Worm (Caenorhabditis elegans) whole organism, L4 larva: ENCODE measurements around the gene Y79H2A.4.

Source experiments
- F44E2.7 ChIP-seq: fragments of 200-800 bp; sonication (Bioruptor generic); IDR thresholded peaks from 2 replicates; pipeline ENCODE4 v2.1.2; 2022; ENCODE audit warnings: missing genetic modification characterization, missing compliant biosample characterization
- F49E8.2 ChIP-seq: sonication (generic microtip); optimal IDR thresholded peaks from 2 replicates; lab custom pipeline; 2016; ENCODE audit warnings: missing compliant biosample characterization, mild to moderate bottlenecking, missing genetic modification characterization, borderline replicate concordance
- T20F7.1 ChIP-seq: fragments of 200-800 bp; sonication (Bioruptor generic); optimal IDR thresholded peaks from 2 replicates; lab custom pipeline; 2018; ENCODE audit warnings: mild to moderate bottlenecking, missing genetic modification characterization, missing compliant biosample characterization
- Y105C5A.15 ChIP-seq: fragments of 200-800 bp; sonication (Bioruptor generic); IDR thresholded peaks from 2 replicates; pipeline ENCODE4 v1.3.6; 2022; ENCODE audit warnings: missing genetic modification characterization, missing compliant biosample characterization
- aha-1 ChIP-seq: fragments of 150-350 bp; peaks from one replicate; lab custom pipeline; 2014; ENCODE audit warnings: missing biosample characterization, missing genetic modification characterization
- ama-1 ChIP-seq: fragments of 150-350 bp; optimal IDR thresholded peaks from 2 replicates; lab custom pipeline; 2014; ENCODE audit warnings: inconsistent platforms, mixed read lengths
- arid-1 ChIP-seq: fragments of 200-800 bp; sonication (Bioruptor generic); conservative IDR thresholded peaks from 2 replicates; pipeline ENCODE4 v1.3.6; 2022; ENCODE audit warnings: missing genetic modification reagents, missing genetic modification characterization, missing compliant biosample characterization
- attf-4 ChIP-seq: sonication (generic microtip); optimal IDR thresholded peaks from 3 replicates; lab custom pipeline; 2017; ENCODE audit warnings: missing biosample characterization, missing genetic modification characterization
- ceh-28 ChIP-seq: fragments of 150-350 bp; optimal IDR thresholded peaks from 2 replicates; lab custom pipeline; 2014; ENCODE audit warnings: missing biosample characterization, missing genetic modification reagents, missing genetic modification characterization
- ceh-32 ChIP-seq: sonication (generic microtip); optimal IDR thresholded peaks from 2 replicates; lab custom pipeline; 2016; ENCODE audit warnings: mild to moderate bottlenecking, missing genetic modification characterization, missing compliant biosample characterization; ENCODE audit not compliant: poor library complexity
- ceh-44 ChIP-seq: fragments of 200-800 bp; sonication (Bioruptor generic); IDR thresholded peaks from 2 replicates; pipeline ENCODE4 v1.3.6; 2022; ENCODE audit warnings: missing genetic modification reagents, missing genetic modification characterization, missing compliant biosample characterization
- ceh-62 ChIP-seq: sonication (generic microtip); optimal IDR thresholded peaks from 2 replicates; lab custom pipeline; 2017; ENCODE audit warnings: missing biosample characterization, missing genetic modification characterization
- ceh-82 ChIP-seq: sonication (generic microtip); optimal IDR thresholded peaks from 2 replicates; lab custom pipeline; 2017; ENCODE audit warnings: missing biosample characterization, missing genetic modification characterization
- ces-1 ChIP-seq: fragments of 150-350 bp; sonication (generic microtip); optimal IDR thresholded peaks from 4 replicates; lab custom pipeline; 2014; ENCODE audit warnings: missing biosample characterization, missing genetic modification reagents, missing genetic modification characterization
- cey-2 ChIP-seq: sonication (generic microtip); optimal IDR thresholded peaks from 3 replicates; lab custom pipeline; 2017; ENCODE audit warnings: missing genetic modification characterization, mild to moderate bottlenecking, missing compliant biosample characterization, antibody characterized with exemption, borderline replicate concordance; ENCODE audit not compliant: insufficient read depth
- daf-19 ChIP-seq: fragments of 200-800 bp; sonication (Bioruptor generic); conservative IDR thresholded peaks from 2 replicates; pipeline ENCODE4 v1.3.6; 2022; ENCODE audit warnings: missing genetic modification characterization, missing compliant biosample characterization
- daf-8 ChIP-seq: fragments of 200-800 bp; sonication (Bioruptor generic); IDR thresholded peaks from 2 replicates; pipeline ENCODE4 v1.3.6; 2022; ENCODE audit warnings: missing genetic modification characterization, missing compliant biosample characterization
- dmd-8 ChIP-seq: fragments of 200-800 bp; sonication (Bioruptor generic); IDR thresholded peaks from 2 replicates; pipeline ENCODE4 v1.3.6; 2022; ENCODE audit warnings: missing genetic modification characterization, missing compliant biosample characterization
- dpl-1 ChIP-seq: fragments of 150-350 bp; optimal IDR thresholded peaks from 2 replicates; lab custom pipeline; 2014; ENCODE audit warnings: missing biosample characterization, missing genetic modification reagents, missing genetic modification characterization
- egl-43 ChIP-seq: fragments of 200-800 bp; sonication (Bioruptor generic); IDR thresholded peaks from 2 replicates; pipeline ENCODE4 v1.3.6; 2022; ENCODE audit warnings: missing genetic modification reagents, missing genetic modification characterization, missing compliant biosample characterization
- fos-1 ChIP-seq: fragments of 150-350 bp; optimal IDR thresholded peaks from 2 replicates; lab custom pipeline; 2014; ENCODE audit warnings: missing biosample characterization, missing genetic modification characterization
- gei-8 ChIP-seq: fragments of 200-800 bp; sonication (Bioruptor generic); optimal IDR thresholded peaks from 2 replicates; lab custom pipeline; 2018; ENCODE audit warnings: mild to moderate bottlenecking, missing genetic modification characterization, missing compliant biosample characterization
- hlh-11 ChIP-seq: fragments of 200-800 bp; sonication (Bioruptor generic); optimal IDR thresholded peaks from 2 replicates; lab custom pipeline; 2018; ENCODE audit warnings: mild to moderate bottlenecking, missing genetic modification characterization, missing compliant biosample characterization
- hlh-30 ChIP-seq: sonication (generic microtip); optimal IDR thresholded peaks from 2 replicates; lab custom pipeline; 2017; ENCODE audit warnings: antibody characterized with exemption, mild to moderate bottlenecking, missing genetic modification characterization, missing compliant biosample characterization; ENCODE audit not compliant: insufficient read depth
- lim-7 ChIP-seq: fragments of 200-800 bp; sonication (Bioruptor generic); IDR thresholded peaks from 2 replicates; pipeline ENCODE4 v1.3.6; 2022; ENCODE audit warnings: missing genetic modification characterization, missing compliant biosample characterization
- lin-1 ChIP-seq: fragments of 200-800 bp; sonication (Bioruptor generic); IDR thresholded peaks from 2 replicates; pipeline ENCODE4 v1.3.6; 2022; ENCODE audit warnings: missing genetic modification reagents, missing genetic modification characterization, missing compliant biosample characterization
- lin-13 ChIP-seq: fragments of 150-350 bp; optimal IDR thresholded peaks from 2 replicates; lab custom pipeline; 2014; ENCODE audit warnings: missing biosample characterization, missing genetic modification reagents, missing genetic modification characterization
- lin-38 ChIP-seq: fragments of 200-800 bp; sonication (Bioruptor generic); IDR thresholded peaks from 2 replicates; pipeline ENCODE4 v1.3.6; 2022; ENCODE audit warnings: missing genetic modification reagents, missing genetic modification characterization, missing compliant biosample characterization
- lin-39 ChIP-seq: fragments of 150-350 bp; optimal IDR thresholded peaks from 2 replicates; lab custom pipeline; 2014; ENCODE audit warnings: missing biosample characterization, missing genetic modification reagents, missing genetic modification characterization
- lsy-2 ChIP-seq, 2 experiments: fragments of 150-350 bp in 1 of 2; sonication (generic microtip) in 1 of 2; optimal IDR thresholded peaks; 2 replicates each; lab custom pipeline; 2014 to 2017; ENCODE audit warnings: missing biosample characterization in 2 of 2, missing genetic modification characterization in 2 of 2
- madf-9 ChIP-seq: fragments of 200-800 bp; sonication (Bioruptor generic); conservative IDR thresholded peaks from 2 replicates; pipeline ENCODE4 v1.3.6; 2022; ENCODE audit warnings: missing genetic modification reagents, missing genetic modification characterization, missing compliant biosample characterization
- nhr-102 ChIP-seq: sonication (generic microtip); optimal IDR thresholded peaks from 2 replicates; lab custom pipeline; 2016; ENCODE audit warnings: mild to moderate bottlenecking, missing genetic modification characterization, moderate library complexity, missing compliant biosample characterization
- nhr-11 ChIP-seq: fragments of 150-350 bp; optimal IDR thresholded peaks from 2 replicates; lab custom pipeline; 2014; ENCODE audit warnings: missing biosample characterization, missing genetic modification characterization
- nhr-25 ChIP-seq: sonication (generic microtip); optimal IDR thresholded peaks from 2 replicates; lab custom pipeline; 2017; ENCODE audit warnings: missing genetic modification characterization, mild to moderate bottlenecking, missing compliant biosample characterization, antibody characterized with exemption, moderate library complexity, borderline replicate concordance; ENCODE audit not compliant: insufficient read depth
- nhr-41 ChIP-seq: fragments of 200-800 bp; sonication (Bioruptor generic); IDR thresholded peaks from 2 replicates; pipeline ENCODE4 v1.3.6; 2022; ENCODE audit warnings: missing genetic modification reagents, missing genetic modification characterization, missing compliant biosample characterization
- nhr-77 ChIP-seq: fragments of 150-350 bp; optimal IDR thresholded peaks from 2 replicates; lab custom pipeline; 2014; ENCODE audit warnings: missing biosample characterization, missing genetic modification characterization
- pqm-1 ChIP-seq: sonication (generic microtip); optimal IDR thresholded peaks from 2 replicates; lab custom pipeline; 2017; ENCODE audit warnings: missing biosample characterization, missing genetic modification characterization
- sdz-12 ChIP-seq: fragments of 200-800 bp; sonication (Bioruptor generic); optimal IDR thresholded peaks from 2 replicates; lab custom pipeline; 2018; ENCODE audit warnings: mild to moderate bottlenecking, missing genetic modification characterization, missing compliant biosample characterization
- snpc-1.2 ChIP-seq: fragments of 200-800 bp; sonication (Bioruptor generic); IDR thresholded peaks from 2 replicates; pipeline ENCODE4 v1.3.6; 2022; ENCODE audit warnings: missing genetic modification reagents, missing genetic modification characterization, missing compliant biosample characterization
- spr-1 ChIP-seq: sonication (generic microtip); optimal IDR thresholded peaks from 2 replicates; lab custom pipeline; 2016; ENCODE audit warnings: mild to moderate bottlenecking, missing genetic modification characterization, missing compliant biosample characterization
- tra-1 ChIP-seq: fragments of 200-800 bp; sonication (Bioruptor generic); IDR thresholded peaks from 2 replicates; pipeline ENCODE4 v1.3.6; 2022; ENCODE audit warnings: missing genetic modification reagents, missing genetic modification characterization, missing compliant biosample characterization
- unc-39 ChIP-seq: sonication (generic microtip); optimal IDR thresholded peaks from 2 replicates; lab custom pipeline; 2017; ENCODE audit warnings: missing biosample characterization, missing genetic modification characterization
- unc-62 ChIP-seq, 3 experiments: fragments of 150-350 bp in 1 of 3; sonication (generic microtip); optimal IDR thresholded peaks in 2 of 3; peaks in 1 of 3; 1 replicate in 1 of 3; 2 replicates in 2 of 3; lab custom pipeline; 2014 to 2017; ENCODE audit warnings: missing biosample characterization in 3 of 3, missing genetic modification characterization in 3 of 3, missing genetic modification reagents in 3 of 3, missing genotype in 1 of 3
- zag-1 ChIP-seq: fragments of 150-350 bp; optimal IDR thresholded peaks from 2 replicates; lab custom pipeline; 2014; ENCODE audit warnings: missing biosample characterization, missing genetic modification characterization
- ztf-7 ChIP-seq: fragments of 150-350 bp; optimal IDR thresholded peaks from 2 replicates; lab custom pipeline; 2014; ENCODE audit warnings: missing biosample characterization, missing genetic modification characterization

Gene Y79H2A.4

ce11 chrIII:12013718-12014117 lies 27.4 kb upstream of the Y79H2A.4 start:
- TF ChIP-seq nhr-77 (tag; lab: Kevin White, UChicago) (no peak), dpl-1 (GFP tag; lab: Kevin White, UChicago) (no peak), ceh-28 (peak; percentile 68), egl-43 (GFP tag; lab: Robert Waterston, UW) (no peak), ces-1 (GFP tag; lab: Kevin White, UChicago) (no peak), nhr-11 (tag; lab: Kevin White, UChicago) (no peak), unc-39 (tag; lab: Kevin White, UChicago) (no peak), daf-19 (no peak)

ce11 chrIII:12014503-12014902 lies 26.6 kb upstream of the Y79H2A.4 start:
- no peak for TF ChIP-seq spr-1 (tag; lab: Kevin White, UChicago)
- no peak for TF ChIP-seq F49E8.2
- no peak for TF ChIP-seq arid-1
- TF ChIP-seq fos-1 (tag; lab: Kevin White, UChicago) = no peak
- no peak for TF ChIP-seq Y105C5A.15 (GFP tag; lab: Robert Waterston, UW)
- TF ChIP-seq sdz-12 (GFP tag; lab: Kevin White, UChicago) = no peak
- no peak for TF ChIP-seq madf-9 (GFP tag; lab: Robert Waterston, UW)
- TF ChIP-seq lin-13 (GFP tag; lab: Kevin White, UChicago) = no peak
- TF ChIP-seq lsy-2 (tag; optimal IDR thresholded peaks at IDR 0.05; lab: Kevin White, UChicago) = no peak

ce11 chrIII:12015183-12015582 lies 25.9 kb upstream of the Y79H2A.4 start:
- TF ChIP-seq lim-7 (GFP tag; lab: Robert Waterston, UW) = no peak
- no peak for TF ChIP-seq nhr-11 (tag; lab: Kevin White, UChicago)
- TF ChIP-seq gei-8 (GFP tag; lab: Kevin White, UChicago) = no peak
- TF ChIP-seq daf-8 (GFP tag; lab: Robert Waterston, UW) = no peak
- TF ChIP-seq ceh-44 = no peak
- no peak for TF ChIP-seq ama-1 (lab: Kevin White, UChicago)
- TF ChIP-seq hlh-30 (tag; lab: Kevin White, UChicago) = no peak
- no peak for TF ChIP-seq zag-1
- TF ChIP-seq Y105C5A.15 (GFP tag; lab: Robert Waterston, UW) = no peak
- TF ChIP-seq spr-1 (tag; lab: Kevin White, UChicago) = no peak
- TF ChIP-seq ceh-32 (tag; lab: Kevin White, UChicago) = no peak
- no peak for TF ChIP-seq cey-2

ce11 chrIII:12015611-12016010 lies 25.5 kb upstream of the Y79H2A.4 start:
- no peak for TF ChIP-seq snpc-1.2
- no peak for TF ChIP-seq pqm-1 (tag; lab: Kevin White, UChicago)
- TF ChIP-seq nhr-25 = peak; percentile 50
- peak; percentile 14 for TF ChIP-seq hlh-11
- no peak for TF ChIP-seq arid-1
- no peak for TF ChIP-seq ceh-82 (tag; lab: Kevin White, UChicago)
- TF ChIP-seq tra-1 (GFP tag; lab: Robert Waterston, UW) = no peak
- no peak for TF ChIP-seq F44E2.7 (GFP tag; lab: Robert Waterston, UW)
- no peak for TF ChIP-seq T20F7.1 (GFP tag; lab: Kevin White, UChicago)
- no peak for TF ChIP-seq sdz-12 (GFP tag; lab: Kevin White, UChicago)
- no peak for TF ChIP-seq lin-39 (tag; lab: Kevin White, UChicago)
- no peak for TF ChIP-seq zag-1
- TF ChIP-seq lin-1 (GFP tag; lab: Robert Waterston, UW) = no peak
- TF ChIP-seq aha-1 = peak; percentile 35
- peak in 1 of 2 experiments; percentile 94 for TF ChIP-seq unc-62 (GFP tag; optimal IDR thresholded peaks at IDR 0.05 in 1 of 2; lab: Kevin White, UChicago)
- no peak for TF ChIP-seq unc-62 (tag; optimal IDR thresholded peaks at IDR 0.05; lab: Kevin White, UChicago)
- no peak for TF ChIP-seq lin-38 (GFP tag; lab: Robert Waterston, UW)
- TF ChIP-seq ceh-62 (tag; lab: Kevin White, UChicago) = no peak
- no peak for TF ChIP-seq nhr-41
- TF ChIP-seq attf-4 (tag; lab: Kevin White, UChicago) = no peak
- TF ChIP-seq nhr-102 (tag; lab: Kevin White, UChicago) = no peak
- TF ChIP-seq dmd-8 (GFP tag; lab: Robert Waterston, UW) = no peak
- TF ChIP-seq ztf-7 (tag; lab: Kevin White, UChicago) = no peak
- peak; percentile 8 for TF ChIP-seq hlh-30 (tag; lab: Kevin White, UChicago)
- TF ChIP-seq madf-9 (GFP tag; lab: Robert Waterston, UW) = no peak
